Worm (Caenorhabditis elegans): ENCODE data around the gene Y73B6BL.23.

The Y73B6BL.23 gene

ce11 chrIV:6415149-6415548, 3.7 kb downstream of the Y73B6BL.23 start, which contains the start of gene exos-2:
TSS of gene exos-2 (plus strand) at chrIV:6415478.
- TF ChIP-seq lsy-2 (tag; optimal IDR thresholded peaks at IDR 0.05): peak; percentile 60
- TF ChIP-seq zip-8 (tag; optimal IDR thresholded peaks at IDR 0.05): no peak
- no peak for TF ChIP-seq cnd-1 (tag; optimal IDR thresholded peaks at IDR 0.05)
- no peak for TF ChIP-seq nhr-12 (tag; optimal IDR thresholded peaks at IDR 0.05)
- TF ChIP-seq tbx-8 (GFP tag; optimal IDR thresholded peaks at IDR 0.05): no peak
- peak; percentile 0 for TF ChIP-seq nhr-237 (tag; optimal IDR thresholded peaks at IDR 0.05)
- TF ChIP-seq hlh-1 (tag; optimal IDR thresholded peaks at IDR 0.05): peak; percentile 35
- peak; percentile 80 for TF ChIP-seq ces-1 (GFP tag; optimal IDR thresholded peaks at IDR 0.05)
- TF ChIP-seq ceh-43 (GFP tag; optimal IDR thresholded peaks at IDR 0.05): no peak
- TF ChIP-seq mep-1 (tag; optimal IDR thresholded peaks at IDR 0.05): peak; percentile 16
- no peak for TF ChIP-seq nhr-76 (tag; optimal IDR thresholded peaks at IDR 0.05)

- TF ChIP-seq snpc-4 (tag; optimal IDR thresholded peaks at IDR 0.05) (no peak), lin-32 (GFP tag; optimal IDR thresholded peaks at IDR 0.05) (no peak), nhr-28 (tag; optimal IDR thresholded peaks at IDR 0.05) (no peak), mls-2 (tag; optimal IDR thresholded peaks at IDR 0.05) (no peak), lsy-2 (tag; optimal IDR thresholded peaks at IDR 0.05) (no peak), mab-5 (tag; optimal IDR thresholded peaks at IDR 0.05) (no peak), sptf-1 (tag; optimal IDR thresholded peaks at IDR 0.05) (no peak), ztf-11 (tag; optimal IDR thresholded peaks at IDR 0.05) (no peak), drap-1 (GFP tag; optimal IDR thresholded peaks at IDR 0.05) (no peak), mep-1 (tag; optimal IDR thresholded peaks at IDR 0.05) (no peak), ceh-39 (tag; optimal IDR thresholded peaks at IDR 0.05) (no peak), ceh-83 (GFP tag; optimal IDR thresholded peaks at IDR 0.05) (no peak), unc-120 (tag; optimal IDR thresholded peaks at IDR 0.05; ENCODE audit: poor library complexity, severe bottlenecking) (no peak), blmp-1 (tag; optimal IDR thresholded peaks at IDR 0.05) (no peak), lin-13 (tag; optimal IDR thresholded peaks at IDR 0.05) (no peak), pha-4 (tag; optimal IDR thresholded peaks at IDR 0.05) (no peak), ces-1 (GFP tag; optimal IDR thresholded peaks at IDR 0.05) (no peak), tbx-8 (GFP tag; optimal IDR thresholded peaks at IDR 0.05) (no peak), unc-39 (tag; optimal IDR thresholded peaks at IDR 0.05) (no peak), nhr-2 (tag; optimal IDR thresholded peaks at IDR 0.05) (no peak)
Measured at ce11 chrIV:6413482-6413881, 5.4 kb downstream of the Y73B6BL.23 start, which contains the start of gene nlp-71. TSS of gene nlp-71 (minus strand) at chrIV:6413582.

ce11 chrIV:6404871-6405270, 14.0 kb downstream of the Y73B6BL.23 start, which contains the start of gene srv-13:
TSS of gene srv-13 (plus strand) at chrIV:6405171.
- TF ChIP-seq nhr-76 (tag; optimal IDR thresholded peaks at IDR 0.05) (no peak), ceh-83 (GFP tag; optimal IDR thresholded peaks at IDR 0.05) (no peak)

ce11 chrIV:6403399-6403798, 15.5 kb downstream of the Y73B6BL.23 start:
- no peak for TF ChIP-seq nhr-2 (tag; optimal IDR thresholded peaks at IDR 0.05)
- no peak for TF ChIP-seq bed-3 (GFP tag; optimal IDR thresholded peaks at IDR 0.05)
- TF ChIP-seq nhr-237 (tag; optimal IDR thresholded peaks at IDR 0.05): no peak
- no peak for TF ChIP-seq ceh-43 (GFP tag; optimal IDR thresholded peaks at IDR 0.05)
- TF ChIP-seq blmp-1 (tag; optimal IDR thresholded peaks at IDR 0.05): no peak
- TF ChIP-seq cnd-1 (tag; optimal IDR thresholded peaks at IDR 0.05): no peak
- TF ChIP-seq elt-1 (tag; optimal IDR thresholded peaks at IDR 0.05; ENCODE audit: borderline replicate concordance, insufficient read depth): no peak
- no peak for TF ChIP-seq unc-120 (tag; optimal IDR thresholded peaks at IDR 0.05; ENCODE audit: poor library complexity, severe bottlenecking)
- no peak for TF ChIP-seq nhr-28 (tag; optimal IDR thresholded peaks at IDR 0.05)
- TF ChIP-seq ztf-11 (tag; optimal IDR thresholded peaks at IDR 0.05): no peak
- TF ChIP-seq sem-2 (GFP tag; optimal IDR thresholded peaks at IDR 0.05): no peak
- TF ChIP-seq hlh-1 (tag; optimal IDR thresholded peaks at IDR 0.05): no peak
- no peak for TF ChIP-seq elt-3 (tag; optimal IDR thresholded peaks at IDR 0.05)
- TF ChIP-seq ham-2 (GFP tag; optimal IDR thresholded peaks at IDR 0.05): no peak
- no peak for TF ChIP-seq tbx-8 (GFP tag; optimal IDR thresholded peaks at IDR 0.05)
- TF ChIP-seq unc-62 (GFP tag; optimal IDR thresholded peaks at IDR 0.05): no peak
- no peak for TF ChIP-seq mls-2 (tag; optimal IDR thresholded peaks at IDR 0.05)
- TF ChIP-seq lin-32 (GFP tag; optimal IDR thresholded peaks at IDR 0.05): no peak

Data from whole organism, mixed stage, embryonic.